Fruit fly (Drosophila melanogaster) whole organism, prepupa: ENCODE measurements around the gene mahe.

Experiments used
- Blimp-1 ChIP-seq: fragments of 200-800 bp; sonication (Bioruptor generic); optimal IDR thresholded peaks from 3 replicates; lab custom pipeline; 2017; ENCODE audit warnings: missing biosample characterization, missing genetic modification characterization, mild to moderate bottlenecking, moderate library complexity, missing genetic modification reagents
- CG10631 ChIP-seq: fragments of 200-800 bp; sonication (Bioruptor generic); optimal IDR thresholded peaks from 2 replicates; lab custom pipeline; 2016; ENCODE audit warnings: missing biosample characterization, missing genetic modification characterization
- CG10669 ChIP-seq: fragments of 200-800 bp; sonication (Bioruptor generic); optimal IDR thresholded peaks from 3 replicates; lab custom pipeline; 2018; ENCODE audit warnings: missing biosample characterization, mild to moderate bottlenecking, missing genetic modification characterization, moderate library complexity
- CG11762 ChIP-seq: fragments of 200-800 bp; sonication (Bioruptor generic); optimal IDR thresholded peaks from 3 replicates; lab custom pipeline; 2016; ENCODE audit warnings: missing biosample characterization, missing genetic modification characterization; ENCODE audit not compliant: insufficient read depth
- CG15336 ChIP-seq: fragments of 200-800 bp; sonication (Bioruptor generic); IDR thresholded peaks from 2 replicates; pipeline ENCODE4 v1.3.6; 2022; ENCODE audit warnings: missing biosample characterization, missing genetic modification characterization
- CG1621 ChIP-seq: fragments of 200-800 bp; sonication (Bioruptor generic); optimal IDR thresholded peaks from 3 replicates; lab custom pipeline; 2018; ENCODE audit warnings: missing biosample characterization, mild to moderate bottlenecking, missing genetic modification characterization
- CG16779 ChIP-seq: fragments of 200-800 bp; sonication (Bioruptor generic); optimal IDR thresholded peaks from 3 replicates; lab custom pipeline; 2017; ENCODE audit warnings: missing biosample characterization, mild to moderate bottlenecking, missing genetic modification characterization
- CG3032 ChIP-seq: fragments of 200-800 bp; optimal IDR thresholded peaks from 2 replicates; lab custom pipeline; 2019; ENCODE audit warnings: missing biosample characterization, mild to moderate bottlenecking, missing genetic modification characterization, moderate library complexity
- CG31627 ChIP-seq: fragments of 200-800 bp; sonication (Bioruptor generic); optimal IDR thresholded peaks from 3 replicates; lab custom pipeline; 2016; ENCODE audit warnings: missing biosample characterization, missing genetic modification characterization
- CG34406 ChIP-seq: fragments of 200-800 bp; sonication (Bioruptor generic); optimal IDR thresholded peaks from 3 replicates; lab custom pipeline; 2016; ENCODE audit warnings: missing biosample characterization, missing genetic modification characterization
- CG3919 ChIP-seq: fragments of 200-800 bp; sonication (Bioruptor generic); optimal IDR thresholded peaks from 3 replicates; lab custom pipeline; 2016; ENCODE audit warnings: missing biosample characterization, missing genetic modification characterization
- CG4318 ChIP-seq: fragments of 200-800 bp; sonication (Bioruptor generic); optimal IDR thresholded peaks from 3 replicates; lab custom pipeline; 2017; ENCODE audit warnings: missing biosample characterization, mild to moderate bottlenecking, missing genetic modification characterization
- CG6163 ChIP-seq: fragments of 200-800 bp; sonication (Bioruptor generic); IDR thresholded peaks from 3 replicates; pipeline ENCODE4 v1.3.6; 2022; ENCODE audit warnings: missing biosample characterization, missing genetic modification characterization
- CG6792 ChIP-seq: fragments of 200-800 bp; sonication (Bioruptor generic); optimal IDR thresholded peaks from 3 replicates; lab custom pipeline; 2016; ENCODE audit warnings: missing biosample characterization, missing genetic modification characterization
- CG6808 ChIP-seq: fragments of 200-800 bp; sonication (Bioruptor generic); optimal IDR thresholded peaks from 3 replicates; lab custom pipeline; 2017; ENCODE audit warnings: missing biosample characterization, missing genetic modification characterization, mild to moderate bottlenecking, moderate library complexity, missing genetic modification reagents
- CG6854 ChIP-seq: fragments of 200-800 bp; sonication (Bioruptor generic); optimal IDR thresholded peaks from 2 replicates; lab custom pipeline; 2017; ENCODE audit warnings: missing biosample characterization, mild to moderate bottlenecking, missing genetic modification characterization
- CG8319 ChIP-seq: fragments of 200-800 bp; sonication (Bioruptor generic); optimal IDR thresholded peaks from 3 replicates; lab custom pipeline; 2016; ENCODE audit warnings: missing biosample characterization, missing genetic modification characterization
- CG8632 ChIP-seq: fragments of 200-800 bp; sonication (Bioruptor generic); optimal IDR thresholded peaks from 3 replicates; lab custom pipeline; 2016; ENCODE audit warnings: missing biosample characterization, missing genetic modification characterization
- Eip75B ChIP-seq: fragments of 200-800 bp; sonication (Bioruptor generic); optimal IDR thresholded peaks from 3 replicates; lab custom pipeline; 2016; ENCODE audit warnings: missing biosample characterization, missing genetic modification characterization
- Eip78C ChIP-seq: fragments of 200-800 bp; sonication (Bioruptor generic); peaks from one replicate; lab custom pipeline; 2016; ENCODE audit warnings: missing biosample characterization, missing genetic modification characterization
- Eip93F ChIP-seq: fragments of 200-800 bp; sonication (Bioruptor generic); optimal IDR thresholded peaks from 2 replicates; lab custom pipeline; 2016; ENCODE audit warnings: missing biosample characterization, mild to moderate bottlenecking, missing genetic modification characterization
- Ets21C ChIP-seq: fragments of 200-800 bp; sonication (Bioruptor generic); optimal IDR thresholded peaks from 3 replicates; lab custom pipeline; 2016; ENCODE audit warnings: missing biosample characterization, missing genetic modification characterization
- Ets96B ChIP-seq: fragments of 200-800 bp; optimal IDR thresholded peaks from 2 replicates; lab custom pipeline; 2019; ENCODE audit warnings: missing biosample characterization, mild to moderate bottlenecking, missing genetic modification characterization, moderate library complexity
- Hr39 ChIP-seq: fragments of 200-800 bp; sonication (Bioruptor generic); optimal IDR thresholded peaks from 2 replicates; lab custom pipeline; 2016; ENCODE audit warnings: missing biosample characterization, missing genetic modification characterization
- Hr4 ChIP-seq: fragments of 200-800 bp; sonication (Bioruptor generic); optimal IDR thresholded peaks from 3 replicates; lab custom pipeline; 2016; ENCODE audit warnings: missing biosample characterization, missing genetic modification characterization
- Lpt ChIP-seq: fragments of 200-800 bp; sonication (Bioruptor generic); optimal IDR thresholded peaks from 3 replicates; lab custom pipeline; 2016; ENCODE audit warnings: missing biosample characterization, missing genetic modification characterization
- Smox ChIP-seq: fragments of 200-800 bp; sonication (Bioruptor generic); optimal IDR thresholded peaks from 3 replicates; lab custom pipeline; 2016; ENCODE audit warnings: missing biosample characterization, missing genetic modification characterization
- Sox14 ChIP-seq: fragments of 200-800 bp; sonication (Bioruptor generic); optimal IDR thresholded peaks from 3 replicates; lab custom pipeline; 2016; ENCODE audit warnings: missing biosample characterization, missing genetic modification characterization
- Sox15 ChIP-seq: fragments of 200-800 bp; sonication (Bioruptor generic); optimal IDR thresholded peaks from 3 replicates; lab custom pipeline; 2016; ENCODE audit warnings: missing biosample characterization, missing genetic modification characterization
- achi ChIP-seq: fragments of 200-800 bp; sonication (Bioruptor generic); optimal IDR thresholded peaks from 3 replicates; lab custom pipeline; 2016; ENCODE audit warnings: missing biosample characterization, missing genetic modification characterization
- cyc ChIP-seq: fragments of 200-800 bp; sonication (Bioruptor generic); optimal IDR thresholded peaks from 3 replicates; lab custom pipeline; 2016; ENCODE audit warnings: missing biosample characterization, missing genetic modification characterization
- eg ChIP-seq: fragments of 200-800 bp; sonication (Bioruptor generic); IDR thresholded peaks from 3 replicates; pipeline ENCODE4 v1.3.6; 2022; ENCODE audit warnings: missing biosample characterization, missing genetic modification characterization
- esn ChIP-seq: fragments of 200-800 bp; sonication (Bioruptor generic); optimal IDR thresholded peaks from 2 replicates; lab custom pipeline; 2016; ENCODE audit warnings: missing biosample characterization, mild to moderate bottlenecking, missing genetic modification characterization, moderate library complexity
- fd59A ChIP-seq: fragments of 200-800 bp; sonication (Bioruptor generic); optimal IDR thresholded peaks from 2 replicates; lab custom pipeline; 2017; ENCODE audit warnings: missing biosample characterization, mild to moderate bottlenecking, missing genetic modification characterization, missing genetic modification reagents
- fkh ChIP-seq: fragments of 200-800 bp; sonication (Bioruptor generic); optimal IDR thresholded peaks from 3 replicates; lab custom pipeline; 2017; ENCODE audit warnings: missing biosample characterization, mild to moderate bottlenecking, missing genetic modification characterization, moderate library complexity
- lz ChIP-seq: fragments of 200-800 bp; sonication (Bioruptor generic); optimal IDR thresholded peaks from 3 replicates; lab custom pipeline; 2016; ENCODE audit warnings: missing biosample characterization, missing genetic modification characterization
- net ChIP-seq: fragments of 200-800 bp; sonication (Bioruptor generic); optimal IDR thresholded peaks from 3 replicates; lab custom pipeline; 2016; ENCODE audit warnings: missing biosample characterization, missing genetic modification characterization
- pdm3 ChIP-seq: fragments of 200-800 bp; sonication (Bioruptor generic); optimal IDR thresholded peaks from 3 replicates; lab custom pipeline; 2016; ENCODE audit warnings: missing biosample characterization, missing genetic modification characterization
- spab ChIP-seq: fragments of 200-800 bp; sonication (Bioruptor generic); optimal IDR thresholded peaks from 2 replicates; lab custom pipeline; 2017; ENCODE audit warnings: missing biosample characterization, mild to moderate bottlenecking, missing genetic modification characterization, missing genetic modification reagents
- ss ChIP-seq, 2 experiments: fragments of 200-800 bp; sonication (Bioruptor generic); optimal IDR thresholded peaks; 2 replicates in 1 of 2; 3 replicates in 1 of 2; lab custom pipeline; 2017 to 2018; ENCODE audit warnings: mild to moderate bottlenecking in 2 of 2, missing biosample characterization in 2 of 2, missing genetic modification characterization in 2 of 2, moderate library complexity in 1 of 2
- svp ChIP-seq: fragments of 200-800 bp; sonication (Bioruptor generic); peaks from one replicate; lab custom pipeline; 2016; ENCODE audit warnings: missing biosample characterization, missing genetic modification characterization

The mahe gene

DNA sequence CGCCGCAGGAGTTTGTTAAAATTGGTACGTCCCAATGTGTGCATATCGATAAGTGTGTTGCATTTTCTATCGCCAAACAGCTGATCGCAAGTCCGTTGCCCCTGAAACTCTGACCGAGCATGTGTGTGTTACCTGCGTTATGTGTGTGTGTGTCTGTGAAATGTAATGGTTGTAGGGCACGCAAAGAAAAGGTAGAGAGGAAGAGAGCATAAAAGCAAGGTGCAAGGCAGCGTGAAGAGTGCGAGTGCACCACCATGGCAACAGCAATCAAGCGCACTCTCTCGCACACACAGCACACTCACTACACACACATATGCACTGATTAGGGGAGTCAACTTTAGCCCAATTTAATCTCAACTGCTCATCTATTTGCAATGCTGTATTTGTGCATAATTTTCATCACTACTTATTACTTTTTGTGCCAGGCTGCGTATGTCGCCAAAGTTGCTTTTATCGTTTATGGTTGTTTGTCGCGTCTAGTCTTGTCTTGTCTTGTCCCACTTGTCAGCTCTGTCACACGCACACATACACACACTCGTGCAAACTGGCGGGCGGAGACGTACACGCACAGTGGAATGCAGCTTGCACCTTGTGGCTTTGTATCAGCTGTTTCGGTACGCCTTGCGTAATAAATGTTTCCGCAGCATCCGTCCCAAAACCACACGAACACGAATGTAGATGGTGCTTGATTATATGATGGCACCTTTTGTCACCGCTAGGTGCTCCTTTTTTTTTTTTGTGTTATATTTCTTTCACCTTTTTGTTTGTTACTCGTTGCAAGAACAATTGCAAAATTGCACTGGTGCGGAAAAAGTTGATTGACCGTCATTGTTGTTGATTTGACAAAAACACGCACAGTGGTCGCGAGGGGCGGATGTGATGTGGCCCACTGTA is 6.7 kb upstream of the mahe start (continued):
- TF ChIP-seq fkh (no peak), CG10631 (GFP tag; lab: Kevin White, UChicago) (peak; percentile 85), CG10669 (GFP tag; lab: Kevin White, UChicago) (peak; percentile 79), CG3032 (tag; lab: Kevin White, UChicago) (peak; percentile 70), esn (GFP tag; lab: Kevin White, UChicago) (peak; percentile 90), lz (GFP tag; lab: Kevin White, UChicago) (peak; percentile 91), CG6163 (GFP tag; lab: Robert Waterston, UW) (peak; percentile 75), Ets21C (GFP tag; lab: Kevin White, UChicago) (peak; percentile 83), CG1621 (tag; lab: Kevin White, UChicago) (peak; percentile 57), net (GFP tag; lab: Kevin White, UChicago) (peak; percentile 81), achi (GFP tag; lab: Kevin White, UChicago) (peak; percentile 83), CG34406 (GFP tag; lab: Kevin White, UChicago) (peak; percentile 78), CG11762 (GFP tag; lab: Kevin White, UChicago) (peak; percentile 78), CG4318 (GFP tag; lab: Kevin White, UChicago) (peak; percentile 92), spab (GFP tag; lab: Kevin White, UChicago) (peak; percentile 72), Smox (GFP tag; lab: Kevin White, UChicago) (peak; percentile 82)

DNA sequence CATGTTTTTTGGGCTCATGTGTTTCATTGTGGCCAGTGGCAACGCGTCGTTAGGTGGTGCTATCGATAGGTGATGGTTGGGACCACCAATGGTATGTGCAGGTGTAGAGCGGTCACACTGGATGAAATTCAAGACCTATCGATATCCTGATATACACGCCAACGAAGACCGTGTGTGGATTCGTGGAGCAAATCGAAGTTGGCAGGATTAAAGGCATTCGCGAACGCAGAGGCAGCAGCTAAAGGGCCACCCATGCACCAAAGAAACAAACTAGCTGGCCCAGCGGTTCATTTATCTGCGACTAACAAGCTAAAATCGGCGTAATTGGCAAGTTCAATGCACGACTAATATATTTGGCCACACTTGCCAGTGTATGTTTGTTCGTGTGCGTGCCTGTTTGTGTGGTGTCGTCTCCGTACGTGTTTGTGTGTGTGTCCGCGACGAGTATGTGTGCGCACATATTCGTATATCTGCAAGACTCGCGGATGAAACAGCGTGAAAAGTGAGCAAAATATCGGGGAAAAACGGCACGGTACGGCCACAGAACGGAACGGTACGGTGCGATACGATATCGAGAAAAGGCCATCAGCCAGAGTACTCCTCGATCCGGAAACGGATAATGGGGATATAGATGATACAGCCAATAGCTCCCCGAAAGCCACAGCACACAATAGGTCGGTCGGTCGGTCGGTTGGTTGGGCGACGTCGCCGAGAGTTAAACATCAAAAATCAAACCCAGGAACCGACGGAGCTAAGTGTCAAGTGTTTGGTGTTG is 4.8 kb upstream of the mahe start, which contains the start of gene Ubr3:
Gene Ubr3, plus strand, starts transcription at position 99 of the 775 bp plus-strand sequence.
- TF ChIP-seq CG3919 (GFP tag; lab: Kevin White, UChicago), result peak; percentile 8
- TF ChIP-seq lz (GFP tag; lab: Kevin White, UChicago), result no peak
- no peak for TF ChIP-seq Smox (GFP tag; lab: Kevin White, UChicago)
- peak; percentile 28 to 47 for TF ChIP-seq ss (GFP tag; optimal IDR thresholded peaks at IDR 0.05; lab: Kevin White, UChicago)
- peak; percentile 36 for TF ChIP-seq Sox14 (GFP tag; lab: Kevin White, UChicago)
- peak; percentile 50 for TF ChIP-seq Eip78C (GFP tag; lab: Kevin White, UChicago)
- TF ChIP-seq CG6854 (GFP tag; lab: Kevin White, UChicago), result no peak
- TF ChIP-seq Eip75B, result no peak
- 0 out of 3 replicates have a peak, but pooled peaks have one; percentile 23 for TF ChIP-seq CG6163 (GFP tag; lab: Robert Waterston, UW)
- peak; percentile 76 for TF ChIP-seq svp
- TF ChIP-seq pdm3 (GFP tag; lab: Kevin White, UChicago), result no peak
- peak; percentile 25 for TF ChIP-seq fkh
- TF ChIP-seq CG8319 (GFP tag; lab: Kevin White, UChicago), result no peak
- TF ChIP-seq CG10669 (GFP tag; lab: Kevin White, UChicago), result no peak
- TF ChIP-seq Ets96B (tag; lab: Kevin White, UChicago), result no peak
- TF ChIP-seq CG1621 (tag; lab: Kevin White, UChicago), result no peak
- peak; percentile 5 for TF ChIP-seq esn (GFP tag; lab: Kevin White, UChicago)
- TF ChIP-seq CG6808 (GFP tag; lab: Kevin White, UChicago), result peak; percentile 10
- peak; percentile 1 for TF ChIP-seq CG31627 (GFP tag; lab: Kevin White, UChicago)
- TF ChIP-seq, all 60 proteins: peak for 10

DNA sequence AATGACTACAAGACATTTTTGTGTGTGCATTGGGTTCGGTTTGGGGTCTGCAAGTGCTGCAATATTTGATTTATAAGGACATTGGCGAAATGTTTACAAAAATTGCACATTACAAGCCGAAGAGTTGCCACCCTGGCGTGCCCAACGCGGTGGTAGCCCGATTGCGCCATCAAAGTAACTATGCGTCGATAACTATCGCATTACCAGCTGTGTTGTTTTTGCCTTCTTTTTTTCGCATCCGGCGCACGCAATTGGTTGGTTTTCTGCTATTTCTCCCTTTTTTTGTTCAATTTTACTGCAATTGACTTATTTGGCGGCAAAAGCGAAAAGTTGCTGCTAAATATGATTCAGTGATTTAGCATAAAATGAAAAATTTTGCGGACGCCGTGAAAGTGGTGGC is 3.5 kb upstream of the mahe start, which contains the start of gene RpS14b:
Gene RpS14b, plus strand, starts transcription at position 220 of the 400 bp plus-strand sequence.
- TF ChIP-seq Hr4 (GFP tag; lab: Kevin White, UChicago) (no peak), Hr39 (GFP tag; lab: Kevin White, UChicago) (peak; percentile 49), CG10669 (GFP tag; lab: Kevin White, UChicago) (peak; percentile 28), CG34406 (GFP tag; lab: Kevin White, UChicago) (peak; percentile 63), Ets21C (GFP tag; lab: Kevin White, UChicago) (no peak), fd59A (GFP tag; lab: Kevin White, UChicago) (peak; percentile 39), Sox15 (no peak), CG15336 (peak; percentile 29; the same call in 1 of the 2 replicates), Eip93F (GFP tag; lab: Kevin White, UChicago) (no peak), pdm3 (GFP tag; lab: Kevin White, UChicago) (peak; percentile 54), eg (GFP tag; lab: Robert Waterston, UW) (peak; percentile 75), CG10631 (GFP tag; lab: Kevin White, UChicago) (peak; percentile 44), cyc (peak; percentile 66), Lpt (GFP tag; lab: Kevin White, UChicago) (no peak), CG6792 (GFP tag; lab: Kevin White, UChicago) (peak; percentile 54), Blimp-1 (no peak), CG16779 (tag; lab: Kevin White, UChicago) (peak; percentile 11), net (GFP tag; lab: Kevin White, UChicago) (peak; percentile 67), CG31627 (GFP tag; lab: Kevin White, UChicago) (peak; percentile 59), Eip75B (peak; percentile 36), CG8632 (peak; percentile 57)
